Worm (Caenorhabditis elegans) whole organism, midembryonic: Measurements from ENCODE around the gene ins-2.

Experiments used
- cog-1 ChIP-seq: sonication (generic microtip); optimal IDR thresholded peaks from 2 replicates; lab custom pipeline; 2016; ENCODE audit warnings: missing genetic modification characterization, missing compliant biosample characterization
- flt-1 ChIP-seq: fragments of 200-800 bp; sonication (Bioruptor generic); IDR thresholded peaks from 2 replicates; pipeline ENCODE4 v1.3.6; 2022; ENCODE audit warnings: missing genetic modification characterization, missing compliant biosample characterization
- klf-2 ChIP-seq: fragments of 200-800 bp; sonication (Bioruptor generic); conservative IDR thresholded peaks from 2 replicates; pipeline ENCODE4 v1.3.6; 2022; ENCODE audit warnings: missing genetic modification reagents, missing genetic modification characterization, missing compliant biosample characterization
- med-1 ChIP-seq: sonication (generic microtip); optimal IDR thresholded peaks from 2 replicates; lab custom pipeline; 2017; ENCODE audit warnings: missing genetic modification characterization, mild to moderate bottlenecking, missing compliant biosample characterization, antibody characterized with exemption, missing genetic modification reagents; ENCODE audit not compliant: insufficient read depth
- ztf-23 ChIP-seq: fragments of 200-800 bp; sonication (Bioruptor generic); IDR thresholded peaks from 2 replicates; pipeline ENCODE4 v1.3.6; 2022; ENCODE audit warnings: missing genetic modification reagents, missing genetic modification characterization, missing compliant biosample characterization
- ztf-29 ChIP-seq: fragments of 200-800 bp; sonication (Bioruptor generic); IDR thresholded peaks from 2 replicates; pipeline ENCODE4 v1.3.6; 2022; ENCODE audit warnings: missing genetic modification reagents, missing genetic modification characterization, missing compliant biosample characterization

- TF ChIP-seq cog-1 (no peak), ztf-29 (GFP tag; lab: Robert Waterston, UW) (no peak), med-1 (GFP tag; lab: Kevin White, UChicago) (no peak), klf-2 (GFP tag; lab: Robert Waterston, UW) (no peak), ztf-23 (no peak), flt-1 (GFP tag; lab: Robert Waterston, UW) (no peak)
Observed at ce11 chrII:5997257-5997656, 8.9 kb downstream of the ins-2 start, which contains the start of gene ins-5.
